Worm (Caenorhabditis elegans) whole organism, L3 larva: ENCODE measurements around the gene C07B5.8.

ENCODE experiments used
- ZK546.5 ChIP-seq: sonication (generic microtip); optimal IDR thresholded peaks from 2 replicates; lab custom pipeline; 2017; ENCODE audit warnings: missing biosample characterization, missing genetic modification characterization
- egl-5 ChIP-seq: fragments of 150-350 bp; optimal IDR thresholded peaks from 2 replicates; lab custom pipeline; 2017; ENCODE audit warnings: missing biosample characterization, missing genetic modification reagents, missing genetic modification characterization, inconsistent platforms
- lsy-12 ChIP-seq: sonication (generic microtip); optimal IDR thresholded peaks from 2 replicates; lab custom pipeline; 2016; ENCODE audit warnings: mild to moderate bottlenecking, missing genetic modification characterization, missing compliant biosample characterization
- nhr-11 ChIP-seq: fragments of 150-350 bp; optimal IDR thresholded peaks from 2 replicates; lab custom pipeline; 2014; ENCODE audit warnings: missing biosample characterization, missing genetic modification characterization
- nhr-12 ChIP-seq: fragments of 150-350 bp; optimal IDR thresholded peaks from 2 replicates; lab custom pipeline; 2014; ENCODE audit warnings: missing biosample characterization, missing genetic modification characterization
- nhr-23 ChIP-seq: fragments of 150-350 bp; optimal IDR thresholded peaks from 2 replicates; lab custom pipeline; 2014; ENCODE audit warnings: missing biosample characterization, missing genetic modification reagents, missing genetic modification characterization
- pha-4 ChIP-seq: fragments of 150-350 bp; optimal IDR thresholded peaks from 2 replicates; lab custom pipeline; 2014; ENCODE audit warnings: missing biosample characterization, missing genetic modification reagents, missing genetic modification characterization
- pqm-1 ChIP-seq: fragments of 150-350 bp; optimal IDR thresholded peaks from 2 replicates; lab custom pipeline; 2017; ENCODE audit warnings: missing biosample characterization, missing genetic modification characterization, inconsistent platforms
- snpc-4 ChIP-seq: fragments of 150-350 bp; optimal IDR thresholded peaks from 2 replicates; lab custom pipeline; 2014; ENCODE audit warnings: missing biosample characterization, missing genetic modification characterization
- unc-62 ChIP-seq: fragments of 150-350 bp; sonication (generic microtip); optimal IDR thresholded peaks from 4 replicates; lab custom pipeline; 2014; ENCODE audit warnings: missing biosample characterization, missing genetic modification reagents, missing genetic modification characterization
- ztf-11 ChIP-seq: fragments of 150-350 bp; optimal IDR thresholded peaks from 2 replicates; lab custom pipeline; 2014; ENCODE audit warnings: missing biosample characterization, missing genetic modification characterization

DNA sequence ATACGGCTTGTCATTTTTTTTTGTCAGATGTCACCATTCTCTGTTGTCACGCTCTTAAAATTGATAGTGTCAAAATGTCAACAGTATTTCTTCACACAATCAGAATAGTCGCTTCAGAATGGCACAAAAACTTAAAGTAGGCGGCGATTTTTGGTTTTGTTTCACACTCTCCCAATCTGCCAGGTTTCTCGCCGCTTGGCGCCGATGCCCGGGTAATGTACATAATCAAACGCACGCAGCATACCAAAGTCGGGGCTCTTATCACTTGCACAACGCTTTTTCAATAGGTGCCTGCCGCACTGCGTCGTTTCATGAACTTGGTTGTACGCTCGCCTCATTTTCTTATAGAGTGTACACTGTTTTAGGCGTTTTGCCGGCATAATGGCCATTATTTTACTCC lies 32.0 kb upstream of the C07B5.8 start:
- TF ChIP-seq snpc-4 (tag; lab: Kevin White, UChicago) = no peak
- no peak for TF ChIP-seq unc-62
- no peak for TF ChIP-seq pha-4 (tag; lab: Kevin White, UChicago)
- no peak for TF ChIP-seq nhr-23 (tag; lab: Kevin White, UChicago)
- no peak for TF ChIP-seq ztf-11
- TF ChIP-seq pqm-1 (tag; lab: Kevin White, UChicago) = peak; percentile 55
- no peak for TF ChIP-seq egl-5 (tag; lab: Kevin White, UChicago)
- no peak for TF ChIP-seq nhr-12 (tag; lab: Kevin White, UChicago)
- no peak for TF ChIP-seq nhr-11 (tag; lab: Kevin White, UChicago)
- no peak for TF ChIP-seq ZK546.5
- no peak for TF ChIP-seq lsy-12 (tag; lab: Kevin White, UChicago)
